Worm (Caenorhabditis elegans): ENCODE data around the gene ets-4.

ets-4 gene

DNA sequence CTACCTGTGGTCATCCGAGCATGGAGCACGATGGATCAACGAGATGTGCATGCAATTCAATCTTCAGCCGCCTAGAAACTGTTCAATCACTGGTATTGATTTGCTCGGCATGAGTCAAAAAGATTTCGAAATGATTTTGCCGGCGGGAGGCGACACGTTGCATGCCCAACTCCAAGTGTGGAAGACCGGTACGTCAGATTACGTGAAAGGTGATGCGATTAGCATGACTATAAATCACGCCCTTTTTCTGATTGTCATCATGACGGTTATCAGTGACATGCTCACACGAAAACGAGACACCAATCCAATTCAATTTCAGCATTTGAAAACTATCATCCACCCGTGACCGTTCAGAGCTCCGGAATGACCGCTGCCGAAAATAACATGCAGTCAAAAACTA is 2.0 kb downstream of the ets-4 start (continued):
- TF ChIP-seq chd-7 (tag; optimal IDR thresholded peaks at IDR 0.05), result no peak
- no peak for TF ChIP-seq hlh-12 (tag; optimal IDR thresholded peaks at IDR 0.05)
- TF ChIP-seq him-1 (tag; optimal IDR thresholded peaks at IDR 0.05), result no peak
- no peak for TF ChIP-seq F49E8.2 (tag; optimal IDR thresholded peaks at IDR 0.05; ENCODE audit: insufficient read depth)
- no peak for TF ChIP-seq ztf-3 (GFP tag; optimal IDR thresholded peaks at IDR 0.05)

DNA sequence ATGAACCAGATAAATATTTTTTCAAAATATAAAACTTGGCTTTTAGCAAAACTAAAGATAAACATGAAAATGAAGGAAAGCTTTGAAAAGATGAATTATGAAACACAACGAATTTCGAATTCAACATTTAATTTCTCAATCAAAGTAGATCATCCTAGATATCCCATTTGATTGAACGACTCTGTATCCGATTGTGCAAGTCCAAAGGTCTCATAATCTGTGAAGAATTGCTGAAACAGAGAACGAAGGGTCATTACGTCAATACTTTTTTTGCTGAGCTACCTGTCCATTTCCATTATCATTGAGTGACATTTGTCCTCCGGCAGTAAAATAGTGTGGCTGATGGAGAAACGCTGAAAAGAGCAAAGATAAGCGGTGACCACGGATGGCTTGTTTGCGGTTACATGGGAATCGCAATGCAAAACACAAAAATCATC is 4.0 kb downstream of the ets-4 start:
- TF ChIP-seq F10E7.11 (tag; optimal IDR thresholded peaks at IDR 0.05) (peak; percentile 73), ccch-3 (GFP tag; optimal IDR thresholded peaks at IDR 0.05) (no peak), snpc-4 (GFP tag; optimal IDR thresholded peaks at IDR 0.05) (no peak), snpc-4 (tag; optimal IDR thresholded peaks at IDR 0.05) (no peak), lsl-1 (GFP tag; optimal IDR thresholded peaks at IDR 0.05) (no peak), attf-5 (GFP tag; optimal IDR thresholded peaks at IDR 0.05) (no peak), Y53F4B.3 (GFP tag; IDR thresholded peaks at IDR 0.05) (no peak), Y95B8A.8 (GFP tag; IDR thresholded peaks at IDR 0.05) (peak; percentile 78; the same call in 1 of the 2 replicates), C17E4.6 (GFP tag; IDR thresholded peaks at IDR 0.05) (peak; percentile 19; the same call in 1 of the 2 replicates), unc-62 (GFP tag; optimal IDR thresholded peaks at IDR 0.05) (peak; percentile 66), pbrm-1 (GFP tag; IDR thresholded peaks at IDR 0.05) (peak; percentile 45), nhr-80 (tag; optimal IDR thresholded peaks at IDR 0.05) (peak; percentile 92), snpc-1.3 (tag; optimal IDR thresholded peaks at IDR 0.05; ENCODE audit: insufficient read depth) (no peak), madf-3 (GFP tag; IDR thresholded peaks at IDR 0.05) (0 out of 2 replicates have a peak, but pooled peaks have one; percentile 79), tlf-1 (GFP tag; optimal IDR thresholded peaks at IDR 0.05) (peak; percentile 69), F55B11.4 (tag; optimal IDR thresholded peaks at IDR 0.05; ENCODE audit: borderline replicate concordance, insufficient read depth) (no peak), ama-1 (optimal IDR thresholded peaks at IDR 0.05) (peak; percentile 15), ama-1 (GFP tag; optimal IDR thresholded peaks at IDR 0.05) (no peak), lir-1 (GFP tag; conservative IDR thresholded peaks at IDR 0.05) (no peak), hmg-1.2 (GFP tag; IDR thresholded peaks at IDR 0.05) (peak; percentile 35; the same call in 1 of the 2 replicates), pha-4 (tag; optimal IDR thresholded peaks at IDR 0.05) (peak; percentile 8), T26A5.8 (tag; optimal IDR thresholded peaks at IDR 0.05) (no peak), hmg-20 (GFP tag; IDR thresholded peaks at IDR 0.05) (peak; percentile 49; the same call in 1 of the 2 replicates), cebp-2 (GFP tag; IDR thresholded peaks at IDR 0.05) (0 out of 2 replicates have a peak, but pooled peaks have one; percentile 81), nhr-27 (tag; optimal IDR thresholded peaks at IDR 0.05) (no peak), B0336.3 (GFP tag; IDR thresholded peaks at IDR 0.05) (peak; percentile 92), hsf-1 (GFP tag; IDR thresholded peaks at IDR 0.05) (peak; percentile 36; the same call in 1 of the 2 replicates), ceh-100 (GFP tag; IDR thresholded peaks at IDR 0.05) (no peak), lin-40 (tag; optimal IDR thresholded peaks at IDR 0.05) (peak; percentile 7), nhr-90 (tag; optimal IDR thresholded peaks at IDR 0.05) (peak; percentile 85), madf-8 (GFP tag; conservative IDR thresholded peaks at IDR 0.05) (no peak), fkh-3 (tag; optimal IDR thresholded peaks at IDR 0.05) (peak; percentile 86), sea-2 (GFP tag; IDR thresholded peaks at IDR 0.05) (0 out of 2 replicates have a peak, but pooled peaks have one; percentile 24), him-1 (tag; optimal IDR thresholded peaks at IDR 0.05) (no peak), nhr-120 (GFP tag; IDR thresholded peaks at IDR 0.05) (no peak), cebp-1 (GFP tag; IDR thresholded peaks at IDR 0.05) (no peak), cebp-1 (tag; optimal IDR thresholded peaks at IDR 0.05) (peak; percentile 79), F57A8.1 (GFP tag; optimal IDR thresholded peaks at IDR 0.05) (no peak), atf-7 (tag; optimal IDR thresholded peaks at IDR 0.05) (peak; percentile 93), snpc-3.4 (tag; optimal IDR thresholded peaks at IDR 0.05) (no peak), mel-28 (tag; optimal IDR thresholded peaks at IDR 0.05; ENCODE audit: borderline replicate concordance) (no peak), somi-1 (GFP tag; optimal IDR thresholded peaks at IDR 0.05) (no peak), F52B5.7 (tag; optimal IDR thresholded peaks at IDR 0.05) (no peak), die-1 (tag; optimal IDR thresholded peaks at IDR 0.05) (no peak)
